Worm (Caenorhabditis elegans) whole organism, young adult: ENCODE measurements around the gene mrpl-39.

Experiments used
- B0019.2 ChIP-seq: fragments of 200-800 bp; sonication (Bioruptor generic); conservative IDR thresholded peaks from 2 replicates; pipeline ENCODE4 v1.3.6; 2022; ENCODE audit warnings: missing genetic modification reagents, missing genetic modification characterization, missing compliant biosample characterization
- B0035.1 ChIP-seq: sonication (generic microtip); optimal IDR thresholded peaks from 2 replicates; lab custom pipeline; 2016; ENCODE audit warnings: missing genetic modification characterization, mild to moderate bottlenecking, missing compliant biosample characterization, missing genotype, missing genetic modification reagents
- B0336.3 ChIP-seq: fragments of 200-800 bp; sonication (Bioruptor generic); IDR thresholded peaks from 2 replicates; pipeline ENCODE4 v1.3.6; 2022; ENCODE audit warnings: missing genetic modification characterization, missing compliant biosample characterization
- D2030.7 ChIP-seq: fragments of 200-800 bp; sonication (Bioruptor generic); IDR thresholded peaks from 2 replicates; pipeline ENCODE4 v1.3.6; 2022; ENCODE audit warnings: missing genetic modification reagents, missing genetic modification characterization, missing compliant biosample characterization
- F33H1.4 ChIP-seq: fragments of 200-800 bp; sonication (Bioruptor generic); IDR thresholded peaks from 2 replicates; pipeline ENCODE4 v1.3.6; 2022; ENCODE audit warnings: missing genetic modification reagents, missing genetic modification characterization, missing compliant biosample characterization
- F39B2.1 ChIP-seq: fragments of 200-800 bp; sonication (Bioruptor generic); IDR thresholded peaks from 2 replicates; pipeline ENCODE4 v1.3.6; 2022; ENCODE audit warnings: missing genetic modification reagents, missing genetic modification characterization, missing compliant biosample characterization
- F49E8.2 ChIP-seq: sonication (generic microtip); optimal IDR thresholded peaks from 3 replicates; lab custom pipeline; 2017; ENCODE audit warnings: missing genetic modification characterization, mild to moderate bottlenecking, missing compliant biosample characterization, antibody characterized with exemption, moderate library complexity; ENCODE audit not compliant: insufficient read depth
- T26A5.8 ChIP-seq: sonication (generic microtip); optimal IDR thresholded peaks from 2 replicates; lab custom pipeline; 2016; ENCODE audit warnings: missing genetic modification characterization, missing compliant biosample characterization
- Y53G8AR.9 ChIP-seq: fragments of 200-800 bp; sonication (Bioruptor generic); conservative IDR thresholded peaks from 2 replicates; pipeline ENCODE4 v1.3.6; 2022; ENCODE audit warnings: missing genetic modification reagents, missing genetic modification characterization, missing compliant biosample characterization
- Y95B8A.8 ChIP-seq: fragments of 200-800 bp; sonication (Bioruptor generic); IDR thresholded peaks from 2 replicates; pipeline ENCODE4 v1.3.6; 2022; ENCODE audit warnings: missing genetic modification reagents, missing genetic modification characterization, missing compliant biosample characterization
- aptf-3 ChIP-seq: fragments of 200-800 bp; sonication (Bioruptor generic); IDR thresholded peaks from 2 replicates; pipeline ENCODE4 v1.3.6; 2022; ENCODE audit warnings: missing genetic modification characterization, missing compliant biosample characterization
- atf-7 ChIP-seq: sonication (generic microtip); optimal IDR thresholded peaks from 2 replicates; lab custom pipeline; 2017; ENCODE audit warnings: mild to moderate bottlenecking, missing genetic modification characterization, missing compliant biosample characterization
- attf-5 ChIP-seq: fragments of 200-800 bp; sonication (Bioruptor generic); optimal IDR thresholded peaks from 2 replicates; lab custom pipeline; 2018; ENCODE audit warnings: mild to moderate bottlenecking, missing genetic modification characterization, missing compliant biosample characterization
- ccch-3 ChIP-seq: fragments of 200-800 bp; sonication (Bioruptor generic); optimal IDR thresholded peaks from 2 replicates; lab custom pipeline; 2018; ENCODE audit warnings: mild to moderate bottlenecking, missing genetic modification characterization, missing compliant biosample characterization
- ceh-91 ChIP-seq: fragments of 200-800 bp; sonication (Bioruptor generic); IDR thresholded peaks from 2 replicates; pipeline ENCODE4 v1.3.6; 2022; ENCODE audit warnings: missing genetic modification reagents, missing genetic modification characterization, missing compliant biosample characterization
- dox-1 ChIP-seq: fragments of 200-800 bp; sonication (Bioruptor generic); IDR thresholded peaks from 2 replicates; pipeline ENCODE4 v1.3.6; 2022; ENCODE audit warnings: missing genetic modification reagents, missing genetic modification characterization, missing compliant biosample characterization
- dpl-1 ChIP-seq: fragments of 150-350 bp; optimal IDR thresholded peaks from 2 replicates; lab custom pipeline; 2014; ENCODE audit warnings: missing biosample characterization, missing genetic modification reagents, missing genetic modification characterization
- efl-1 ChIP-seq: fragments of 150-350 bp; optimal IDR thresholded peaks from 2 replicates; lab custom pipeline; 2014; ENCODE audit warnings: missing biosample characterization, missing genetic modification reagents, missing genetic modification characterization
- egrh-3 ChIP-seq: fragments of 200-800 bp; sonication (Bioruptor generic); IDR thresholded peaks from 2 replicates; pipeline ENCODE4 v1.3.6; 2022; ENCODE audit warnings: missing genetic modification reagents, missing genetic modification characterization, missing compliant biosample characterization
- ekl-4 ChIP-seq: fragments of 200-800 bp; sonication (Bioruptor generic); IDR thresholded peaks from 2 replicates; pipeline ENCODE4 v1.3.6; 2022; ENCODE audit warnings: missing genetic modification reagents, missing genetic modification characterization, missing compliant biosample characterization
- gei-17 ChIP-seq: fragments of 200-800 bp; sonication (Bioruptor generic); optimal IDR thresholded peaks from 2 replicates; lab custom pipeline; 2018; ENCODE audit warnings: mild to moderate bottlenecking, missing genetic modification characterization, missing compliant biosample characterization
- lin-35 ChIP-seq, 3 experiments: fragments of 150-350 bp in 2 of 3; sonication (generic microtip) in 1 of 3; optimal IDR thresholded peaks; 2 replicates each; lab custom pipeline; 2014 to 2018; ENCODE audit warnings: missing biosample characterization in 3 of 3, missing genetic modification characterization in 3 of 3, missing genetic modification reagents in 3 of 3
- lin-40 ChIP-seq: sonication (generic microtip); optimal IDR thresholded peaks from 2 replicates; lab custom pipeline; 2016; ENCODE audit warnings: missing genetic modification characterization, mild to moderate bottlenecking, missing compliant biosample characterization, missing genotype, missing genetic modification reagents
- lin-54 ChIP-seq: fragments of 200-800 bp; sonication (Bioruptor generic); optimal IDR thresholded peaks from 2 replicates; lab custom pipeline; 2018; ENCODE audit warnings: mild to moderate bottlenecking, missing genetic modification characterization, missing compliant biosample characterization
- lir-1 ChIP-seq: fragments of 200-800 bp; sonication (Bioruptor generic); conservative IDR thresholded peaks from 2 replicates; pipeline ENCODE4 v1.3.6; 2022; ENCODE audit warnings: missing genetic modification reagents, missing genetic modification characterization, missing compliant biosample characterization
- lsl-1 ChIP-seq: fragments of 200-800 bp; sonication (Bioruptor generic); optimal IDR thresholded peaks from 2 replicates; lab custom pipeline; 2018; ENCODE audit warnings: mild to moderate bottlenecking, missing genetic modification characterization, moderate library complexity, missing compliant biosample characterization
- madf-10 ChIP-seq: sonication (generic microtip); optimal IDR thresholded peaks from 2 replicates; lab custom pipeline; 2016; ENCODE audit warnings: mild to moderate bottlenecking, missing genetic modification characterization, missing compliant biosample characterization
- madf-3 ChIP-seq: fragments of 200-800 bp; sonication (Bioruptor generic); IDR thresholded peaks from 2 replicates; pipeline ENCODE4 v1.3.6; 2022; ENCODE audit warnings: missing genetic modification reagents, missing genetic modification characterization, missing compliant biosample characterization
- madf-6 ChIP-seq: fragments of 200-800 bp; sonication (Bioruptor generic); IDR thresholded peaks from 2 replicates; pipeline ENCODE4 v1.3.6; 2022; ENCODE audit warnings: missing genetic modification reagents, missing genetic modification characterization, missing compliant biosample characterization
- nfya-1 ChIP-seq: sonication (generic microtip); optimal IDR thresholded peaks from 2 replicates; lab custom pipeline; 2017; ENCODE audit warnings: antibody characterized with exemption, missing compliant biosample characterization, missing genetic modification characterization, borderline replicate concordance; ENCODE audit not compliant: insufficient read depth
- nfyb-1 ChIP-seq: fragments of 200-800 bp; sonication (Bioruptor generic); IDR thresholded peaks from 2 replicates; pipeline ENCODE4 v1.3.6; 2022; ENCODE audit warnings: missing genetic modification reagents, missing genetic modification characterization, missing compliant biosample characterization
- pbrm-1 ChIP-seq: fragments of 200-800 bp; sonication (Bioruptor generic); IDR thresholded peaks from 2 replicates; pipeline ENCODE4 v1.3.6; 2022; ENCODE audit warnings: missing genetic modification reagents, missing genetic modification characterization, missing compliant biosample characterization
- rec-8 ChIP-seq, 2 experiments: sonication (generic microtip); optimal IDR thresholded peaks; 2 replicates each; lab custom pipeline; 2016; ENCODE audit warnings: mild to moderate bottlenecking in 2 of 2, missing genetic modification characterization in 2 of 2, missing genetic modification reagents in 2 of 2, missing genotype in 2 of 2, missing biosample characterization in 1 of 2, missing compliant biosample characterization in 1 of 2, moderate library complexity in 1 of 2
- snpc-1.1 ChIP-seq: sonication (generic microtip); optimal IDR thresholded peaks from 2 replicates; lab custom pipeline; 2017; ENCODE audit warnings: missing genetic modification characterization, mild to moderate bottlenecking, missing compliant biosample characterization, antibody characterized with exemption, moderate library complexity, missing genotype, missing genetic modification reagents; ENCODE audit not compliant: insufficient read depth
- somi-1 ChIP-seq: fragments of 200-800 bp; sonication (Bioruptor generic); optimal IDR thresholded peaks from 2 replicates; lab custom pipeline; 2018; ENCODE audit warnings: mild to moderate bottlenecking, missing genetic modification characterization, missing compliant biosample characterization
- sptf-2 ChIP-seq: fragments of 200-800 bp; sonication (Bioruptor generic); optimal IDR thresholded peaks from 2 replicates; lab custom pipeline; 2018; ENCODE audit warnings: mild to moderate bottlenecking, missing genetic modification characterization, missing compliant biosample characterization
- unc-130 ChIP-seq: sonication (generic microtip); optimal IDR thresholded peaks from 2 replicates; lab custom pipeline; 2016; ENCODE audit warnings: missing genetic modification reagents, missing genetic modification characterization, missing compliant biosample characterization
- xnd-1 ChIP-seq: sonication (generic microtip); optimal IDR thresholded peaks from 2 replicates; lab custom pipeline; 2016; ENCODE audit warnings: missing genotype, missing genetic modification reagents, missing genetic modification characterization, missing compliant biosample characterization
- ztf-22 ChIP-seq: fragments of 200-800 bp; sonication (Bioruptor generic); optimal IDR thresholded peaks from 2 replicates; lab custom pipeline; 2018; ENCODE audit warnings: mild to moderate bottlenecking, missing genetic modification characterization, moderate library complexity, missing compliant biosample characterization
- ztf-25 ChIP-seq: fragments of 200-800 bp; sonication (Bioruptor generic); IDR thresholded peaks from 2 replicates; pipeline ENCODE4 v1.3.6; 2022; ENCODE audit warnings: missing genetic modification reagents, missing genetic modification characterization, missing compliant biosample characterization
- ztf-26 ChIP-seq: sonication (generic microtip); optimal IDR thresholded peaks from 2 replicates; lab custom pipeline; 2017; ENCODE audit warnings: missing genetic modification characterization, missing compliant biosample characterization
- ztf-28 ChIP-seq: fragments of 200-800 bp; sonication (Bioruptor generic); IDR thresholded peaks from 2 replicates; pipeline ENCODE4 v1.3.6; 2022; ENCODE audit warnings: missing genetic modification reagents, missing genetic modification characterization, missing compliant biosample characterization

mrpl-39 gene

DNA sequence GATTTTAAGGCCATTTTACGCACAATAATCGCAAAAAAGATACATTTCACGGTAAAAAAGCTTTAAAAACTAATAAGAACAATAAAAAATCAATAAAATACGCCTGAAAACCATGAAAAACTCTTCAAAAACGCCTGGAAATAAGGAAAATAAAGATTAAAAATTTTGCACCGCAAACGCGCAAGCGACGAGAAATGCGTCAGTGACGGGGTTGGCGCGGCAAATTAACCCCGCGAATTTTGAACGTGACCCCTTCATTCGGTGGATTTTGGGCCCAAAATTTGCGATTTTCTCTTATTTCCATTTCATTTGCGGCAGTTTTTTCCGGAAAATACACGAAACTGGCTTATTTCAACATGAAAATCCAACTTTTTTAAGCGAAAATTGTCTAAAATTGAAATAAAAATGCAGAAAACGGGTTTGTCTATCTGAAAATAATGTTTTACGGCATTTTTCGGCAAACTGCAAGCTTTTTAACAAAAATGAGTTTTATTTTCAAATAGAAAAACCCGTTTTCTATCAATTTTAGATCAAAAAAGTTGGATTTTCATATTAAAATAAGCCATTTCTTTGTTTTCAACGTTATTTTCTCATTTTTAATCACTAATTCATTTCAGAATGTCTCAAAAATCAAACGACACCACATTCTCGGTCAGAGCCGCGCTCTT is 47.4 kb downstream of the mrpl-39 start, which contains the start of gene knl-3 (continued):
- TF ChIP-seq lin-35 (GFP tag; optimal IDR thresholded peaks at IDR 0.05; lab: Kevin White, UChicago) (peak; percentile 88 to 94 (median 94)), efl-1 (peak; percentile 96), pbrm-1 (GFP tag; lab: Robert Waterston, UW) (peak; percentile 93), F33H1.4 (GFP tag; lab: Robert Waterston, UW) (peak; percentile 84), somi-1 (GFP tag; lab: Kevin White, UChicago) (peak; percentile 35), unc-130 (GFP tag; lab: Kevin White, UChicago) (peak; percentile 63), nfyb-1 (peak; percentile 91), F39B2.1 (GFP tag; lab: Robert Waterston, UW) (0 out of 2 replicates have a peak, but pooled peaks have one; percentile 47), egrh-3 (GFP tag; lab: Robert Waterston, UW) (peak; percentile 42; the same call in 1 of the 2 replicates), ztf-26 (tag; lab: Kevin White, UChicago) (peak; percentile 68), madf-10 (peak; percentile 58), rec-8 (tag; optimal IDR thresholded peaks at IDR 0.05; lab: Kevin White, UChicago) (no peak), atf-7 (peak; percentile 67)

ce11 chrV:1869682-1870081 is 48.3 kb downstream of the mrpl-39 start, which contains the start of gene T10B5.3:
Gene T10B5.3 (minus strand): TSS chrV:1869782.
- TF ChIP-seq attf-5 (GFP tag; lab: Kevin White, UChicago) (no peak), nfya-1 (tag; lab: Kevin White, UChicago) (no peak), D2030.7 (GFP tag; lab: Robert Waterston, UW) (no peak), ccch-3 (GFP tag; lab: Kevin White, UChicago) (no peak), aptf-3 (GFP tag; lab: Robert Waterston, UW) (no peak), ztf-22 (GFP tag; lab: Kevin White, UChicago) (no peak), gei-17 (GFP tag; lab: Kevin White, UChicago) (no peak), lin-54 (GFP tag; lab: Kevin White, UChicago) (no peak), madf-3 (no peak), lsl-1 (GFP tag; lab: Kevin White, UChicago) (no peak), T26A5.8 (tag; lab: Kevin White, UChicago) (no peak), egrh-3 (GFP tag; lab: Robert Waterston, UW) (no peak), lin-40 (tag; lab: Kevin White, UChicago) (no peak), B0035.1 (tag; lab: Kevin White, UChicago) (no peak), F49E8.2 (no peak), dox-1 (GFP tag; lab: Robert Waterston, UW) (no peak)

- TF ChIP-seq aptf-3 (GFP tag; lab: Robert Waterston, UW) = 0 out of 2 replicates have a peak, but pooled peaks have one; percentile 54
- no peak for TF ChIP-seq snpc-1.1
- TF ChIP-seq ztf-25 (GFP tag; lab: Robert Waterston, UW) = peak; percentile 19; the same call in 1 of the 2 replicates
- peak; percentile 67; the same call in 1 of the 2 replicates for TF ChIP-seq Y53G8AR.9 (GFP tag; lab: Robert Waterston, UW)
- peak; percentile 82 for TF ChIP-seq D2030.7 (GFP tag; lab: Robert Waterston, UW)
- TF ChIP-seq sptf-2 (GFP tag; lab: Kevin White, UChicago) = peak; percentile 34
- TF ChIP-seq madf-6 (GFP tag; lab: Robert Waterston, UW) = peak; percentile 70
- TF ChIP-seq efl-1 = peak; percentile 51
- TF ChIP-seq ztf-26 (tag; lab: Kevin White, UChicago) = no peak
- no peak for TF ChIP-seq lir-1 (GFP tag; lab: Robert Waterston, UW)
- TF ChIP-seq ztf-28 (GFP tag; lab: Robert Waterston, UW) = peak; percentile 79; the same call in 1 of the 2 replicates
- peak; percentile 46 for TF ChIP-seq xnd-1 (tag; lab: Kevin White, UChicago)
- peak; percentile 59; the same call in 1 of the 2 replicates for TF ChIP-seq ekl-4 (GFP tag; lab: Robert Waterston, UW)
- peak; percentile 65 for TF ChIP-seq B0336.3 (GFP tag; lab: Robert Waterston, UW)
- TF ChIP-seq ceh-91 = peak; percentile 78
- peak; percentile 48; the same call in 1 of the 2 replicates for TF ChIP-seq B0019.2
- TF ChIP-seq unc-130 (GFP tag; lab: Kevin White, UChicago) = peak; percentile 39
- TF ChIP-seq dpl-1 = peak; percentile 27
- TF ChIP-seq Y95B8A.8 = 0 out of 2 replicates have a peak, but pooled peaks have one; percentile 52
Measured at ce11 chrV:1870515-1870940, 49.1 kb downstream of the mrpl-39 start.
